Worm (Caenorhabditis elegans) whole organism, midembryonic: ENCODE results near the gene Y43F4B.10.

Experiments
- T22C8.4 ChIP-seq: fragments of 200-800 bp; sonication (Bioruptor generic); IDR thresholded peaks from 2 replicates; pipeline ENCODE4 v1.3.6; 2022; ENCODE audit warnings: missing genetic modification characterization, missing compliant biosample characterization
- cog-1 ChIP-seq: sonication (generic microtip); optimal IDR thresholded peaks from 2 replicates; lab custom pipeline; 2016; ENCODE audit warnings: missing genetic modification characterization, missing compliant biosample characterization
- klf-2 ChIP-seq: fragments of 200-800 bp; sonication (Bioruptor generic); conservative IDR thresholded peaks from 2 replicates; pipeline ENCODE4 v1.3.6; 2022; ENCODE audit warnings: missing genetic modification reagents, missing genetic modification characterization, missing compliant biosample characterization
- med-1 ChIP-seq: sonication (generic microtip); optimal IDR thresholded peaks from 2 replicates; lab custom pipeline; 2017; ENCODE audit warnings: missing genetic modification characterization, mild to moderate bottlenecking, missing compliant biosample characterization, antibody characterized with exemption, missing genetic modification reagents; ENCODE audit not compliant: insufficient read depth
- tab-1 ChIP-seq: fragments of 200-800 bp; sonication (Bioruptor generic); IDR thresholded peaks from 2 replicates; pipeline ENCODE4 v1.3.6; 2022; ENCODE audit warnings: missing genetic modification characterization, missing compliant biosample characterization
- ztf-23 ChIP-seq: fragments of 200-800 bp; sonication (Bioruptor generic); IDR thresholded peaks from 2 replicates; pipeline ENCODE4 v1.3.6; 2022; ENCODE audit warnings: missing genetic modification reagents, missing genetic modification characterization, missing compliant biosample characterization
- ztf-29 ChIP-seq: fragments of 200-800 bp; sonication (Bioruptor generic); IDR thresholded peaks from 2 replicates; pipeline ENCODE4 v1.3.6; 2022; ENCODE audit warnings: missing genetic modification reagents, missing genetic modification characterization, missing compliant biosample characterization

- TF ChIP-seq med-1 (GFP tag; lab: Kevin White, UChicago) (no peak), tab-1 (no peak), ztf-23 (no peak), T22C8.4 (GFP tag; lab: Robert Waterston, UW) (no peak), cog-1 (tag; lab: Kevin White, UChicago) (no peak), klf-2 (GFP tag; lab: Robert Waterston, UW) (no peak), ztf-29 (GFP tag; lab: Robert Waterston, UW) (no peak)
Measured at ce11 chrIII:13265566-13265965, 48.3 kb upstream of the Y43F4B.10 start, which contains the start of gene F56A8.5.
